Worm (Caenorhabditis elegans) whole organism, L4 larva: Measurements from ENCODE around the gene R08A2.7.

ENCODE experiments used
- T20F7.1 ChIP-seq: fragments of 200-800 bp; sonication (Bioruptor generic); optimal IDR thresholded peaks from 2 replicates; lab custom pipeline; 2018; ENCODE audit warnings: mild to moderate bottlenecking, missing genetic modification characterization, missing compliant biosample characterization
- T26A8.4 ChIP-seq: fragments of 200-800 bp; sonication (Bioruptor generic); IDR thresholded peaks from 2 replicates; pipeline ENCODE4 v1.3.6; 2022; ENCODE audit warnings: missing genetic modification characterization, missing compliant biosample characterization
- aha-1 ChIP-seq: fragments of 150-350 bp; peaks from one replicate; lab custom pipeline; 2014; ENCODE audit warnings: missing biosample characterization, missing genetic modification characterization
- ama-1 ChIP-seq: fragments of 150-350 bp; optimal IDR thresholded peaks from 2 replicates; lab custom pipeline; 2014; ENCODE audit warnings: inconsistent platforms, mixed read lengths
- ceh-82 ChIP-seq: sonication (generic microtip); optimal IDR thresholded peaks from 2 replicates; lab custom pipeline; 2017; ENCODE audit warnings: missing biosample characterization, missing genetic modification characterization
- ctbp-1 ChIP-seq: fragments of 200-800 bp; sonication (Bioruptor generic); IDR thresholded peaks from 2 replicates; pipeline ENCODE4 v1.3.6; 2022; ENCODE audit warnings: missing genetic modification reagents, missing genetic modification characterization, missing compliant biosample characterization
- daf-16 ChIP-seq, 3 experiments: sonication (generic microtip); optimal IDR thresholded peaks; 2 replicates each; lab custom pipeline; 2016 to 2017; ENCODE audit warnings: missing genetic modification characterization in 3 of 3, missing genetic modification reagents in 3 of 3, mild to moderate bottlenecking in 2 of 3, missing compliant biosample characterization in 2 of 3, missing biosample characterization in 1 of 3, moderate library complexity in 1 of 3
- daf-19 ChIP-seq: fragments of 200-800 bp; sonication (Bioruptor generic); conservative IDR thresholded peaks from 2 replicates; pipeline ENCODE4 v1.3.6; 2022; ENCODE audit warnings: missing genetic modification characterization, missing compliant biosample characterization
- dmd-6 ChIP-seq: fragments of 200-800 bp; sonication (Bioruptor generic); IDR thresholded peaks from 2 replicates; pipeline ENCODE4 v1.3.6; 2022; ENCODE audit warnings: missing genetic modification reagents, missing genetic modification characterization, missing compliant biosample characterization
- dve-1 ChIP-seq: sonication (generic microtip); optimal IDR thresholded peaks from 2 replicates; lab custom pipeline; 2017; ENCODE audit warnings: antibody characterized with exemption, mild to moderate bottlenecking, missing genetic modification characterization, missing compliant biosample characterization; ENCODE audit not compliant: insufficient read depth
- gei-8 ChIP-seq: fragments of 200-800 bp; sonication (Bioruptor generic); optimal IDR thresholded peaks from 2 replicates; lab custom pipeline; 2018; ENCODE audit warnings: mild to moderate bottlenecking, missing genetic modification characterization, missing compliant biosample characterization
- hmg-1.1 ChIP-seq: fragments of 200-800 bp; sonication (Bioruptor generic); IDR thresholded peaks from 2 replicates; pipeline ENCODE4 v1.3.6; 2022; ENCODE audit warnings: missing genetic modification reagents, missing genetic modification characterization, missing compliant biosample characterization
- lim-7 ChIP-seq: fragments of 200-800 bp; sonication (Bioruptor generic); IDR thresholded peaks from 2 replicates; pipeline ENCODE4 v1.3.6; 2022; ENCODE audit warnings: missing genetic modification characterization, missing compliant biosample characterization
- lin-13 ChIP-seq: fragments of 150-350 bp; optimal IDR thresholded peaks from 2 replicates; lab custom pipeline; 2014; ENCODE audit warnings: missing biosample characterization, missing genetic modification reagents, missing genetic modification characterization
- lin-38 ChIP-seq: fragments of 200-800 bp; sonication (Bioruptor generic); IDR thresholded peaks from 2 replicates; pipeline ENCODE4 v1.3.6; 2022; ENCODE audit warnings: missing genetic modification reagents, missing genetic modification characterization, missing compliant biosample characterization
- lin-39 ChIP-seq: fragments of 150-350 bp; optimal IDR thresholded peaks from 2 replicates; lab custom pipeline; 2014; ENCODE audit warnings: missing biosample characterization, missing genetic modification reagents, missing genetic modification characterization
- lir-3 ChIP-seq: sonication (generic microtip); optimal IDR thresholded peaks from 2 replicates; lab custom pipeline; 2016; ENCODE audit warnings: mild to moderate bottlenecking, missing genetic modification characterization, missing compliant biosample characterization
- lsy-2 ChIP-seq, 2 experiments: fragments of 150-350 bp in 1 of 2; sonication (generic microtip) in 1 of 2; optimal IDR thresholded peaks; 2 replicates each; lab custom pipeline; 2014 to 2017; ENCODE audit warnings: missing biosample characterization in 2 of 2, missing genetic modification characterization in 2 of 2
- madf-5 ChIP-seq, 2 experiments: fragments of 200-800 bp; sonication (Bioruptor generic); IDR thresholded peaks; 2 replicates each; pipeline ENCODE4 v1.3.6; 2022; ENCODE audit warnings: missing compliant biosample characterization in 2 of 2, missing genetic modification characterization in 2 of 2
- madf-9 ChIP-seq: fragments of 200-800 bp; sonication (Bioruptor generic); conservative IDR thresholded peaks from 2 replicates; pipeline ENCODE4 v1.3.6; 2022; ENCODE audit warnings: missing genetic modification reagents, missing genetic modification characterization, missing compliant biosample characterization
- mxl-2 ChIP-seq: fragments of 200-800 bp; sonication (Bioruptor generic); conservative IDR thresholded peaks from 2 replicates; pipeline ENCODE4 v1.3.6; 2022; ENCODE audit warnings: missing genetic modification reagents, missing genetic modification characterization, missing compliant biosample characterization
- nhr-237 ChIP-seq: sonication (generic microtip); optimal IDR thresholded peaks from 2 replicates; lab custom pipeline; 2017; ENCODE audit warnings: missing biosample characterization, missing genetic modification characterization
- nhr-25 ChIP-seq: sonication (generic microtip); optimal IDR thresholded peaks from 2 replicates; lab custom pipeline; 2017; ENCODE audit warnings: missing genetic modification characterization, mild to moderate bottlenecking, missing compliant biosample characterization, antibody characterized with exemption, moderate library complexity, borderline replicate concordance; ENCODE audit not compliant: insufficient read depth
- nhr-42 ChIP-seq: fragments of 200-800 bp; sonication (Bioruptor generic); IDR thresholded peaks from 2 replicates; pipeline ENCODE4 v1.3.6; 2022; ENCODE audit warnings: missing genetic modification characterization, missing compliant biosample characterization
- nhr-77 ChIP-seq: fragments of 150-350 bp; optimal IDR thresholded peaks from 2 replicates; lab custom pipeline; 2014; ENCODE audit warnings: missing biosample characterization, missing genetic modification characterization
- pha-4 ChIP-seq, 2 experiments: fragments of 150-350 bp in 1 of 2; fragments of 200-800 bp in 1 of 2; sonication (Bioruptor generic) in 1 of 2; IDR thresholded peaks in 1 of 2; optimal IDR thresholded peaks in 1 of 2; 2 replicates each; pipeline versions ENCODE4 v1.3.6 to Lab custom; 2014 to 2022; ENCODE audit warnings: missing genetic modification characterization in 2 of 2, missing genetic modification reagents in 2 of 2, missing biosample characterization in 1 of 2, missing compliant biosample characterization in 1 of 2
- php-3 ChIP-seq: fragments of 200-800 bp; sonication (Bioruptor generic); IDR thresholded peaks from 2 replicates; pipeline ENCODE4 v1.3.6; 2022; ENCODE audit warnings: missing genetic modification reagents, missing genetic modification characterization, missing compliant biosample characterization
- saeg-2 ChIP-seq: fragments of 200-800 bp; sonication (Bioruptor generic); IDR thresholded peaks from 2 replicates; pipeline ENCODE4 v1.3.6; 2022; ENCODE audit warnings: missing genetic modification reagents, missing genetic modification characterization, missing compliant biosample characterization
- set-16 ChIP-seq: fragments of 200-800 bp; sonication (Bioruptor generic); IDR thresholded peaks from 2 replicates; pipeline ENCODE4 v1.3.6; 2022; ENCODE audit warnings: missing genetic modification reagents, missing genetic modification characterization, missing compliant biosample characterization
- snpc-1.2 ChIP-seq: fragments of 200-800 bp; sonication (Bioruptor generic); IDR thresholded peaks from 2 replicates; pipeline ENCODE4 v1.3.6; 2022; ENCODE audit warnings: missing genetic modification reagents, missing genetic modification characterization, missing compliant biosample characterization
- unc-62 ChIP-seq, 3 experiments: fragments of 150-350 bp in 1 of 3; sonication (generic microtip); optimal IDR thresholded peaks in 2 of 3; peaks in 1 of 3; 1 replicate in 1 of 3; 2 replicates in 2 of 3; lab custom pipeline; 2014 to 2017; ENCODE audit warnings: missing biosample characterization in 3 of 3, missing genetic modification characterization in 3 of 3, missing genetic modification reagents in 3 of 3, missing genotype in 1 of 3
- zfp-3 ChIP-seq: fragments of 200-800 bp; sonication (Bioruptor generic); conservative IDR thresholded peaks from 2 replicates; pipeline ENCODE4 v1.3.6; 2022; ENCODE audit warnings: missing genetic modification reagents, missing genetic modification characterization, missing compliant biosample characterization

Gene R08A2.7

DNA sequence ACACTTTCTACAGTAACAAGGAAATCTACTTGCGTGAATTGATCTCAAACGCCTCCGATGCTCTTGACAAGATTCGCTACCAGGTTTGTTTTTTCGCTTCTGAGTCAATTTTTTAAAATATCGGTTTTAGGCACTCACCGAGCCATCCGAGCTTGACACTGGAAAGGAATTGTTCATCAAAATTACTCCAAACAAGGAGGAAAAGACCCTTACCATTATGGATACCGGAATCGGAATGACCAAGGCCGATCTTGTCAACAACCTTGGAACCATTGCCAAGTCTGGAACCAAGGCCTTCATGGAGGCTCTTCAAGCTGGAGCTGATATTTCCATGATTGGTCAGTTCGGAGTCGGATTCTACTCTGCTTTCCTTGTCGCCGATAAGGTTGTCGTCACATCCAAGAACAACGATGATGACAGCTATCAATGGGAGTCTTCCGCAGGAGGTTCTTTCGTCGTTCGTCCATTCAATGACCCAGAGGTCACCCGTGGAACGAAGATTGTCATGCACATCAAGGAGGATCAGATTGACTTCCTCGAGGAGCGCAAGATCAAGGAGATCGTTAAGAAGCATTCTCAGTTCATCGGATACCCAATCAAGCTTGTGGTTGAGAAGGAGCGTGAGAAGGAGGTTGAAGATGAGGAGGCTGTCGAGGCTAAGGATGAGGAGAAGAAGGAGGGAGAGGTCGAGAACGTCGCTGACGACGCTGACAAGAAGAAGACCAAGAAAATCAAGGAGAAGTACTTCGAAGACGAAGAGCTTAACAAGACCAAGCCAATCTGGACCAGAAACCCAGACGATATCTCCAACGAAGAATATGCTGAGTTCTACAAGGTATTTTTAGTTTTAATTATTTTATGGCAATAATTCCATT is 36.7 kb upstream of the R08A2.7 start (continued):
- TF ChIP-seq php-3 (GFP tag; lab: Robert Waterston, UW) (no peak; the same call in 1 of the 2 replicates), mxl-2 (no peak), nhr-77 (tag; lab: Kevin White, UChicago) (no peak), dmd-6 (GFP tag; lab: Robert Waterston, UW) (0 out of 2 replicates have a peak, but pooled peaks have one; percentile 6), pha-4 (GFP tag; IDR thresholded peaks at IDR 0.05; lab: Robert Waterston, UW) (peak; percentile 24; the same call in 1 of the 2 replicates), pha-4 (tag; optimal IDR thresholded peaks at IDR 0.05; lab: Kevin White, UChicago) (no peak), snpc-1.2 (GFP tag; lab: Robert Waterston, UW) (peak; percentile 44; the same call in 1 of the 2 replicates), unc-62 (GFP tag; optimal IDR thresholded peaks at IDR 0.05 in 1 of 2; lab: Kevin White, UChicago) (peak in 1 of 2 experiments; percentile 97), unc-62 (tag; optimal IDR thresholded peaks at IDR 0.05; lab: Kevin White, UChicago) (no peak), lsy-2 (tag; optimal IDR thresholded peaks at IDR 0.05; lab: Kevin White, UChicago) (peak in 1 of 2 experiments; percentile 9), daf-16 (GFP tag; optimal IDR thresholded peaks at IDR 0.05; lab: Kevin White, UChicago) (no peak), daf-16 (tag; optimal IDR thresholded peaks at IDR 0.05; lab: Kevin White, UChicago) (no peak), lim-7 (GFP tag; lab: Robert Waterston, UW) (0 out of 2 replicates have a peak, but pooled peaks have one; percentile 70), madf-9 (GFP tag; lab: Robert Waterston, UW) (no peak), lir-3 (tag; lab: Kevin White, UChicago) (no peak), T26A8.4 (no peak), daf-19 (GFP tag; lab: Robert Waterston, UW) (no peak), lin-39 (no peak)

DNA sequence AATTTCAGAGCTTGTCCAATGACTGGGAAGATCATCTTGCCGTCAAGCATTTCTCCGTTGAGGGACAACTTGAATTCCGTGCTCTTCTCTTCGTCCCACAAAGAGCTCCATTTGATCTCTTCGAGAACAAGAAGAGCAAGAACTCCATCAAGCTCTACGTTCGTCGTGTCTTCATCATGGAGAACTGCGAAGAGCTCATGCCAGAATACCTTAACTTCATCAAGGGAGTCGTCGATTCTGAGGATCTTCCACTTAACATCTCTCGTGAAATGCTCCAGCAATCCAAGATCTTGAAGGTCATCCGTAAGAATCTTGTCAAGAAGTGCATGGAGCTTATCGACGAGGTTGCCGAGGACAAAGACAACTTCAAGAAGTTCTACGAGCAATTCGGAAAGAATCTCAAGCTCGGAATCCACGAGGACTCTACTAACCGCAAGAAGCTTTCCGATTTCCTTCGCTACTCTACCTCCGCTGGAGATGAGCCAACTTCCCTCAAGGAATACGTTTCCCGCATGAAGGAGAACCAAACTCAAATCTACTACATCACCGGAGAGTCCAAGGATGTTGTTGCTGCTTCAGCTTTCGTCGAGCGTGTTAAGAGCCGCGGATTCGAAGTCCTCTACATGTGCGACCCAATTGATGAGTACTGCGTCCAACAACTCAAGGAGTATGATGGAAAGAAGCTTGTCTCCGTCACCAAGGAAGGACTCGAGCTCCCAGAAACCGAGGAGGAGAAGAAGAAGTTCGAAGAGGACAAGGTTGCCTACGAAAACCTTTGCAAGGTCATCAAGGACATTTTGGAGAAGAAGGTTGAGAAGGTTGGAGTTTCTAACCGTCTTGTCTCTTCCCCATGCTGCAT is 35.8 kb upstream of the R08A2.7 start:
- 0 out of 2 replicates have a peak, but pooled peaks have one; percentile 7 for TF ChIP-seq saeg-2 (GFP tag; lab: Robert Waterston, UW)
- 0 out of 2 replicates have a peak, but pooled peaks have one; percentile 18 for TF ChIP-seq zfp-3 (GFP tag; lab: Robert Waterston, UW)
- no peak for TF ChIP-seq daf-16 (GFP tag; optimal IDR thresholded peaks at IDR 0.05; lab: Kevin White, UChicago)
- TF ChIP-seq daf-16 (tag; optimal IDR thresholded peaks at IDR 0.05; lab: Kevin White, UChicago), result peak; percentile 18
- no peak for TF ChIP-seq ceh-82 (tag; lab: Kevin White, UChicago)
- no peak for TF ChIP-seq madf-5 (GFP tag; IDR thresholded peaks at IDR 0.05; lab: Robert Waterston, UW)
- no peak for TF ChIP-seq nhr-237
- 0 out of 2 replicates have a peak, but pooled peaks have one; percentile 4 for TF ChIP-seq lin-38 (GFP tag; lab: Robert Waterston, UW)
- no peak for TF ChIP-seq hmg-1.1 (GFP tag; lab: Robert Waterston, UW)
- 0 out of 2 replicates have a peak, but pooled peaks have one; percentile 4 for TF ChIP-seq nhr-42 (GFP tag; lab: Robert Waterston, UW)
- no peak for TF ChIP-seq T20F7.1
- TF ChIP-seq set-16 (GFP tag; lab: Robert Waterston, UW), result no peak; the same call in 1 of the 2 replicates
- TF ChIP-seq ctbp-1 (GFP tag; lab: Robert Waterston, UW), result 0 out of 2 replicates have a peak, but pooled peaks have one; percentile 14
- TF ChIP-seq madf-9 (GFP tag; lab: Robert Waterston, UW), result peak; percentile 15; the same call in 1 of the 2 replicates
- peak; percentile 40 for TF ChIP-seq pha-4 (GFP tag; IDR thresholded peaks at IDR 0.05; lab: Robert Waterston, UW)
- TF ChIP-seq pha-4 (tag; optimal IDR thresholded peaks at IDR 0.05; lab: Kevin White, UChicago), result no peak
- TF ChIP-seq gei-8 (GFP tag; lab: Kevin White, UChicago), result peak; percentile 34
- 0 out of 2 replicates have a peak, but pooled peaks have one; percentile 8 for TF ChIP-seq dmd-6 (GFP tag; lab: Robert Waterston, UW)
- TF ChIP-seq snpc-1.2 (GFP tag; lab: Robert Waterston, UW), result peak; percentile 25; the same call in 1 of the 2 replicates
- TF ChIP-seq lim-7 (GFP tag; lab: Robert Waterston, UW), result peak; percentile 53
- peak; percentile 24 for TF ChIP-seq dve-1 (tag; lab: Kevin White, UChicago)
- TF ChIP-seq nhr-25, result peak; percentile 19
- peak; percentile 84 for TF ChIP-seq lin-13
- peak; percentile 25; the same call in 1 of the 2 replicates for TF ChIP-seq daf-19 (GFP tag; lab: Robert Waterston, UW)
- peak; percentile 88 for TF ChIP-seq aha-1
- peak; percentile 71 for TF ChIP-seq ama-1 (lab: Kevin White, UChicago)
